Fruit fly (Drosophila melanogaster) whole organism, adult: ENCODE measurements around the gene Hmt4-20.
A peak's percentile ranks its signal among the peaks of the same experiment; 100 is the strongest.

ENCODE experiments used
- CG12768 ChIP-seq: fragments of 200-800 bp; sonication (Bioruptor generic); optimal IDR thresholded peaks from 2 replicates; lab custom pipeline; 2017; ENCODE audit warnings: missing biosample characterization, missing genetic modification characterization, mild to moderate bottlenecking, moderate library complexity, missing genetic modification reagents
- CG14711 ChIP-seq: fragments of 200-800 bp; sonication (Bioruptor generic); optimal IDR thresholded peaks from 2 replicates; lab custom pipeline; 2018; ENCODE audit warnings: missing biosample characterization, mild to moderate bottlenecking, missing genetic modification characterization, moderate library complexity
- CG33017 ChIP-seq: fragments of 200-800 bp; sonication (Bioruptor generic); optimal IDR thresholded peaks from 2 replicates; lab custom pipeline; 2018; ENCODE audit warnings: missing biosample characterization, mild to moderate bottlenecking, missing genetic modification characterization, moderate library complexity
- Mnt ChIP-seq: fragments of 200-800 bp; sonication (Bioruptor generic); optimal IDR thresholded peaks from 2 replicates; lab custom pipeline; 2016; ENCODE audit warnings: missing biosample characterization, mild to moderate bottlenecking, missing genetic modification characterization
- kay ChIP-seq: fragments of 200-800 bp; sonication (Bioruptor generic); peaks from one replicate; lab custom pipeline; 2016; ENCODE audit warnings: missing biosample characterization, missing genetic modification characterization, borderline replicate concordance
- pad ChIP-seq: fragments of 200-800 bp; sonication (Bioruptor generic); optimal IDR thresholded peaks from 3 replicates; lab custom pipeline; 2017; ENCODE audit warnings: missing biosample characterization, missing genetic modification characterization, mild to moderate bottlenecking, moderate library complexity, missing genetic modification reagents

DNA sequence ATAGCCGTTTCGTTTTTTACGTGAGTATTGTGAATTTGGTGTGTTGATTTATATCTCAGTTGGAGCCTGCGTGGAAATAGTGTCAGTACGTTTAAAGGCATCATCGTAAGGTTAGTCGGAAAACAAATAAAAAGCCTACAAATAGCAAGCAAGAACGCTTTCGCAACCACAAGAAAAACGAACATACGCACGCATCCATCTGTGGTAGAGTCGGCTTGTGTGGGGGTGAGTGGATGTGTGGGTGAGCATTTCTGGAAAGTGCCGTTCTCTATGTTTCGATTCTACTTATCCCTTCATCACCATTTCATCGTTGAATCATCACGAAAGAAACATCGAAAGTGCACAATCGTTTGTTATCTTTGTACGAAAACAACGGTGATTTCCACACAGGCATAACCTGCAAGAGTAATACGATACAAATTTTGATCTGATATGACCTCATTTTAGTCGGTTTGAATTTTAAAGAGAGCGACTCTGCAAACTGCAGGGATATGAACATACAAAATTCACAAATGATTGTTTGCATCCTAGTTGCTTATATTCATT is 620 bp upstream of the Hmt4-20 start:
- no peak for TF ChIP-seq CG33017 (tag; lab: Kevin White, UChicago)
- no peak for TF ChIP-seq kay (GFP tag; lab: Kevin White, UChicago)
- no peak for TF ChIP-seq CG12768 (GFP tag; lab: Kevin White, UChicago)
- TF ChIP-seq pad = peak; percentile 82
- TF ChIP-seq Mnt (GFP tag; lab: Kevin White, UChicago) = no peak
- TF ChIP-seq CG14711 = no peak
